Worm (Caenorhabditis elegans) whole organism, L3 larva: ENCODE data around the gene csn-4.

Source experiments
- R02D3.7 ChIP-seq: fragments of 150-350 bp; optimal IDR thresholded peaks from 2 replicates; lab custom pipeline; 2014; ENCODE audit warnings: missing biosample characterization, missing genetic modification characterization
- ZK546.5 ChIP-seq: sonication (generic microtip); optimal IDR thresholded peaks from 2 replicates; lab custom pipeline; 2017; ENCODE audit warnings: missing biosample characterization, missing genetic modification characterization
- aly-2 ChIP-seq: fragments of 150-350 bp; optimal IDR thresholded peaks from 2 replicates; lab custom pipeline; 2014; ENCODE audit warnings: missing biosample characterization, missing genetic modification characterization
- ama-1 ChIP-seq: fragments of 150-350 bp; optimal IDR thresholded peaks from 2 replicates; lab custom pipeline; 2018
- ceh-28 ChIP-seq: fragments of 150-350 bp; optimal IDR thresholded peaks from 2 replicates; lab custom pipeline; 2014; ENCODE audit warnings: missing biosample characterization, missing genetic modification reagents, missing genetic modification characterization
- ceh-82 ChIP-seq: fragments of 150-350 bp; optimal IDR thresholded peaks from 2 replicates; lab custom pipeline; 2014; ENCODE audit warnings: missing biosample characterization, missing genetic modification characterization
- ceh-9 ChIP-seq: sonication (generic microtip); optimal IDR thresholded peaks from 2 replicates; lab custom pipeline; 2018; ENCODE audit warnings: missing biosample characterization, missing genetic modification characterization
- daf-12 ChIP-seq: fragments of 150-350 bp; optimal IDR thresholded peaks from 2 replicates; lab custom pipeline; 2014; ENCODE audit warnings: missing biosample characterization, missing genetic modification reagents, missing genetic modification characterization
- egl-27 ChIP-seq: sonication (generic microtip); optimal IDR thresholded peaks from 4 replicates; lab custom pipeline; 2017; ENCODE audit warnings: missing biosample characterization, missing genetic modification reagents, missing genetic modification characterization
- egl-5 ChIP-seq: fragments of 150-350 bp; optimal IDR thresholded peaks from 2 replicates; lab custom pipeline; 2017; ENCODE audit warnings: missing biosample characterization, missing genetic modification reagents, missing genetic modification characterization, inconsistent platforms
- elt-1 ChIP-seq: fragments of 150-350 bp; optimal IDR thresholded peaks from 2 replicates; lab custom pipeline; 2014; ENCODE audit warnings: missing biosample characterization, missing genetic modification characterization
- elt-2 ChIP-seq: sonication (generic microtip); optimal IDR thresholded peaks from 2 replicates; lab custom pipeline; 2016; ENCODE audit warnings: missing genetic modification reagents, mild to moderate bottlenecking, missing genetic modification characterization, missing compliant biosample characterization
- eor-1 ChIP-seq, 2 experiments: fragments of 150-350 bp; optimal IDR thresholded peaks; 2 replicates each; lab custom pipeline; 2014 to 2018; ENCODE audit warnings: missing biosample characterization in 2 of 2, missing genetic modification characterization in 2 of 2
- fkh-10 ChIP-seq: sonication (generic microtip); optimal IDR thresholded peaks from 2 replicates; lab custom pipeline; 2017; ENCODE audit warnings: missing biosample characterization, missing genetic modification reagents, missing genetic modification characterization
- fkh-2 ChIP-seq: fragments of 150-350 bp; optimal IDR thresholded peaks from 2 replicates; lab custom pipeline; 2014; ENCODE audit warnings: missing biosample characterization, missing genetic modification reagents, missing genetic modification characterization
- fos-1 ChIP-seq: fragments of 150-350 bp; optimal IDR thresholded peaks from 2 replicates; lab custom pipeline; 2014; ENCODE audit warnings: missing biosample characterization, missing genetic modification characterization
- hmg-11 ChIP-seq: sonication (generic microtip); optimal IDR thresholded peaks from 2 replicates; lab custom pipeline; 2016; ENCODE audit warnings: missing genetic modification characterization, missing compliant biosample characterization
- jun-1 ChIP-seq: fragments of 150-350 bp; optimal IDR thresholded peaks from 2 replicates; lab custom pipeline; 2014; ENCODE audit warnings: missing biosample characterization, missing genetic modification reagents, missing genetic modification characterization
- lin-15B ChIP-seq: fragments of 150-350 bp; optimal IDR thresholded peaks from 2 replicates; lab custom pipeline; 2014; ENCODE audit warnings: missing biosample characterization, missing genetic modification characterization
- lin-39 ChIP-seq: fragments of 150-350 bp; optimal IDR thresholded peaks from 2 replicates; lab custom pipeline; 2018; ENCODE audit warnings: missing biosample characterization, missing genetic modification reagents, missing genetic modification characterization
- lsy-12 ChIP-seq: sonication (generic microtip); optimal IDR thresholded peaks from 2 replicates; lab custom pipeline; 2016; ENCODE audit warnings: mild to moderate bottlenecking, missing genetic modification characterization, missing compliant biosample characterization
- mdl-1 ChIP-seq: fragments of 150-350 bp; optimal IDR thresholded peaks from 2 replicates; lab custom pipeline; 2014; ENCODE audit warnings: missing biosample characterization, missing genetic modification characterization
- mml-1 ChIP-seq: fragments of 150-350 bp; sonication (generic microtip); optimal IDR thresholded peaks from 3 replicates; lab custom pipeline; 2014; ENCODE audit warnings: missing biosample characterization, missing genetic modification characterization
- nhr-11 ChIP-seq: fragments of 150-350 bp; optimal IDR thresholded peaks from 2 replicates; lab custom pipeline; 2014; ENCODE audit warnings: missing biosample characterization, missing genetic modification characterization
- nhr-12 ChIP-seq: fragments of 150-350 bp; optimal IDR thresholded peaks from 2 replicates; lab custom pipeline; 2014; ENCODE audit warnings: missing biosample characterization, missing genetic modification characterization
- nhr-25 ChIP-seq: sonication (generic microtip); optimal IDR thresholded peaks from 2 replicates; lab custom pipeline; 2017; ENCODE audit warnings: missing biosample characterization, missing genetic modification characterization
- nhr-28 ChIP-seq: fragments of 150-350 bp; optimal IDR thresholded peaks from 2 replicates; lab custom pipeline; 2014; ENCODE audit warnings: missing biosample characterization, missing genetic modification characterization
- nhr-43 ChIP-seq: sonication (generic microtip); optimal IDR thresholded peaks from 2 replicates; lab custom pipeline; 2016; ENCODE audit warnings: mild to moderate bottlenecking, missing genetic modification characterization, missing compliant biosample characterization; ENCODE audit not compliant: poor library complexity, severe bottlenecking
- nhr-67 ChIP-seq: fragments of 150-350 bp; optimal IDR thresholded peaks from 2 replicates; lab custom pipeline; 2014; ENCODE audit warnings: missing biosample characterization, missing genetic modification characterization
- pha-4 ChIP-seq: fragments of 150-350 bp; optimal IDR thresholded peaks from 2 replicates; lab custom pipeline; 2014; ENCODE audit warnings: missing biosample characterization, missing genetic modification reagents, missing genetic modification characterization
- sea-2 ChIP-seq: fragments of 150-350 bp; sonication (generic microtip); optimal IDR thresholded peaks from 4 replicates; lab custom pipeline; 2014; ENCODE audit warnings: missing biosample characterization, missing genetic modification reagents, missing genetic modification characterization
- snpc-4 ChIP-seq: fragments of 150-350 bp; optimal IDR thresholded peaks from 2 replicates; lab custom pipeline; 2014; ENCODE audit warnings: missing biosample characterization, missing genetic modification characterization
- unc-39 ChIP-seq: sonication (generic microtip); optimal IDR thresholded peaks from 4 replicates; lab custom pipeline; 2017; ENCODE audit warnings: missing biosample characterization, missing genetic modification characterization
- unc-62 ChIP-seq: fragments of 150-350 bp; sonication (generic microtip); optimal IDR thresholded peaks from 4 replicates; lab custom pipeline; 2014; ENCODE audit warnings: missing biosample characterization, missing genetic modification reagents, missing genetic modification characterization
- ztf-11 ChIP-seq: fragments of 150-350 bp; optimal IDR thresholded peaks from 2 replicates; lab custom pipeline; 2014; ENCODE audit warnings: missing biosample characterization, missing genetic modification characterization
- ztf-4 ChIP-seq: fragments of 150-350 bp; optimal IDR thresholded peaks from 2 replicates; lab custom pipeline; 2014; ENCODE audit warnings: missing biosample characterization, missing genetic modification characterization

The csn-4 gene

ce11 chrIV:1120865-1121264, 34.1 kb upstream of the csn-4 start:
- TF ChIP-seq ztf-11 (tag; lab: Kevin White, UChicago) (no peak), ZK546.5 (tag; lab: Kevin White, UChicago) (no peak), fkh-2 (tag; lab: Kevin White, UChicago) (no peak), lin-15B (no peak), jun-1 (tag; lab: Kevin White, UChicago) (no peak), nhr-43 (tag; lab: Kevin White, UChicago) (no peak), hmg-11 (tag; lab: Kevin White, UChicago) (no peak), mml-1 (tag; lab: Kevin White, UChicago) (no peak), elt-2 (no peak), nhr-67 (no peak), pha-4 (no peak), nhr-12 (tag; lab: Kevin White, UChicago) (no peak), lin-39 (tag; lab: Kevin White, UChicago) (no peak), daf-12 (no peak), nhr-25 (tag; lab: Kevin White, UChicago) (no peak)

- TF ChIP-seq daf-12 (no peak), fkh-10 (GFP tag; lab: Kevin White, UChicago) (no peak), aly-2 (tag; lab: Kevin White, UChicago) (no peak), nhr-28 (no peak), fos-1 (tag; lab: Kevin White, UChicago) (no peak), fkh-2 (tag; lab: Kevin White, UChicago) (no peak), elt-1 (tag; lab: Kevin White, UChicago) (no peak), ceh-28 (tag; lab: Kevin White, UChicago) (no peak)
These were observed 31.8 kb upstream of the csn-4 start, which contains the start of gene srx-13 for ce11 chrIV:1118566-1118965. TSS of gene srx-13 (minus strand) at chrIV:1118666.

- TF ChIP-seq nhr-28, result no peak
- TF ChIP-seq unc-39 (tag; lab: Kevin White, UChicago), result no peak
- no peak for TF ChIP-seq unc-62
- TF ChIP-seq fos-1 (tag; lab: Kevin White, UChicago), result no peak
- no peak for TF ChIP-seq ceh-9
- TF ChIP-seq nhr-43 (tag; lab: Kevin White, UChicago), result no peak
- TF ChIP-seq ceh-28 (tag; lab: Kevin White, UChicago), result no peak
- TF ChIP-seq snpc-4 (tag; lab: Kevin White, UChicago), result no peak
- no peak for TF ChIP-seq R02D3.7
- no peak for TF ChIP-seq ztf-4
- TF ChIP-seq eor-1 (tag; optimal IDR thresholded peaks at IDR 0.05; lab: Kevin White, UChicago), result no peak
- no peak for TF ChIP-seq elt-1 (tag; lab: Kevin White, UChicago)
- TF ChIP-seq lsy-12 (tag; lab: Kevin White, UChicago), result no peak
- TF ChIP-seq nhr-25 (tag; lab: Kevin White, UChicago), result no peak
- TF ChIP-seq, all 47 proteins: peak for 0
These were observed 26.8 kb upstream of the csn-4 start, which contains the start of gene srx-14 for ce11 chrIV:1113638-1114037. TSS of gene srx-14 (minus strand) at chrIV:1113738.

DNA sequence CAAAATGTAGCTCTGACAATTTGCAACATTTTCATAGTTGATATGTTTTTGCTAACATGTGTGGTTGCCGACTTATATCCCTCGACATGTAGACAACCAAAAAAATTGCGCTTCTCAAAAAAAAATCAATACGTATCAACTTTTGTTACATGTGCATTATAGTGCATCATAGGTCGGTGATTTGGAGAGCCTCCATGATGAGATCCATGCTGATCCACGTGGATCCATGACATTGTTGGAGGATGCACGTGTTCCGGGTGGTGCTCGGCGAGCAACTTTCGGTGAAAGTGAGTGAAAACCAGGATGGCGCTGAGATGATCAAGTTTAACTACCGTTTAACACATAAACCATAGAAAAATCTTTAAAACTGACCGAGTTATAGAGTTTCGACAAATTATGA, 24.2 kb upstream of the csn-4 start:
- no peak for TF ChIP-seq egl-5 (tag; lab: Kevin White, UChicago)
- no peak for TF ChIP-seq mml-1 (tag; lab: Kevin White, UChicago)
- TF ChIP-seq mdl-1, result no peak
- no peak for TF ChIP-seq unc-39 (tag; lab: Kevin White, UChicago)
- TF ChIP-seq elt-2, result no peak
- TF ChIP-seq nhr-11 (tag; lab: Kevin White, UChicago), result no peak
- no peak for TF ChIP-seq ama-1 (lab: Kevin White, UChicago)
- TF ChIP-seq egl-27 (tag; lab: Kevin White, UChicago), result no peak
- no peak for TF ChIP-seq ceh-82
- TF ChIP-seq nhr-25 (tag; lab: Kevin White, UChicago), result no peak
- no peak for TF ChIP-seq sea-2 (GFP tag; lab: Kevin White, UChicago)
- no peak for TF ChIP-seq daf-12
- no peak for TF ChIP-seq nhr-67
- TF ChIP-seq snpc-4 (tag; lab: Kevin White, UChicago), result no peak
- TF ChIP-seq ZK546.5 (tag; lab: Kevin White, UChicago), result no peak
- TF ChIP-seq pha-4, result no peak
- TF ChIP-seq R02D3.7, result no peak
- no peak for TF ChIP-seq nhr-43 (tag; lab: Kevin White, UChicago)
